Fruit fly (Drosophila melanogaster) S2 (cell line): ENCODE data around the gene dj-1beta.

Experiments used
- CG8478 ChIP-seq: fragments of >200 bp; optimal IDR thresholded peaks from 2 replicates; lab custom pipeline; 2018
- CTCF ChIP-seq, 2 experiments: fragments of >200 bp; optimal IDR thresholded peaks; 2 replicates each; lab custom pipeline; 2018

dm6 chr3R:30775249-30775648, 31.7 kb upstream of the dj-1beta start:
- TF ChIP-seq CTCF (optimal IDR thresholded peaks at IDR 0.05; lab: Kevin White, UChicago) (no peak), CG8478 (no peak)
